Worm (Caenorhabditis elegans) whole organism, early embryonic: ENCODE results near the gene lipl-6.

Experiments used
- B0310.2 ChIP-seq: sonication (generic microtip); optimal IDR thresholded peaks from 2 replicates; lab custom pipeline; 2016; ENCODE audit warnings: mild to moderate bottlenecking, missing genetic modification characterization, missing compliant biosample characterization
- aly-1 ChIP-seq: sonication (generic microtip); optimal IDR thresholded peaks from 2 replicates; lab custom pipeline; 2016; ENCODE audit warnings: missing genetic modification characterization, missing compliant biosample characterization
- ama-1 ChIP-seq: fragments of 150-350 bp; optimal IDR thresholded peaks from 2 replicates; lab custom pipeline; 2014
- ceh-13 ChIP-seq: fragments of 200-800 bp; sonication (Bioruptor generic); optimal IDR thresholded peaks from 2 replicates; lab custom pipeline; 2018; ENCODE audit warnings: mild to moderate bottlenecking, missing genetic modification characterization, missing compliant biosample characterization
- ceh-36 ChIP-seq: sonication (generic microtip); optimal IDR thresholded peaks from 2 replicates; lab custom pipeline; 2016; ENCODE audit warnings: missing genetic modification characterization, inconsistent platforms, missing compliant biosample characterization
- ets-7 ChIP-seq: sonication (generic microtip); optimal IDR thresholded peaks from 2 replicates; lab custom pipeline; 2016; ENCODE audit warnings: missing genotype, missing genetic modification characterization, missing compliant biosample characterization
- flt-1 ChIP-seq: fragments of 200-800 bp; sonication (Bioruptor generic); IDR thresholded peaks from 2 replicates; pipeline ENCODE4 v1.3.6; 2022; ENCODE audit warnings: missing genetic modification characterization, missing compliant biosample characterization
- hmbx-1 ChIP-seq: sonication (generic microtip); optimal IDR thresholded peaks from 2 replicates; lab custom pipeline; 2016; ENCODE audit warnings: mild to moderate bottlenecking, missing genetic modification characterization, missing compliant biosample characterization
- pes-1 ChIP-seq: fragments of 200-800 bp; sonication (Bioruptor generic); IDR thresholded peaks from 2 replicates; pipeline ENCODE4 v1.3.6; 2022; ENCODE audit warnings: missing genetic modification reagents, missing genetic modification characterization, missing compliant biosample characterization
- scrt-1 ChIP-seq: fragments of 200-800 bp; sonication (Bioruptor generic); IDR thresholded peaks from 2 replicates; pipeline ENCODE4 v1.3.6; 2022; ENCODE audit warnings: missing genetic modification characterization, missing compliant biosample characterization
- tbx-11 ChIP-seq: fragments of 200-800 bp; sonication (Bioruptor generic); IDR thresholded peaks from 2 replicates; pipeline ENCODE4 v1.3.6; 2022; ENCODE audit warnings: missing genetic modification characterization, missing compliant biosample characterization
- tbx-37 ChIP-seq: fragments of 200-800 bp; sonication (Bioruptor generic); conservative IDR thresholded peaks from 2 replicates; pipeline ENCODE4 v1.3.6; 2022; ENCODE audit warnings: missing genetic modification reagents, missing genetic modification characterization, missing compliant biosample characterization
- tra-4 ChIP-seq: sonication (generic microtip); optimal IDR thresholded peaks from 2 replicates; lab custom pipeline; 2017; ENCODE audit warnings: missing genetic modification characterization, missing compliant biosample characterization

ce11 chrV:6953797-6954196 lies 19.7 kb upstream of the lipl-6 start, which contains the start of gene srg-31:
- TF ChIP-seq ama-1 (lab: Kevin White, UChicago) = no peak
- TF ChIP-seq scrt-1 (GFP tag; lab: Robert Waterston, UW) = no peak
- no peak for TF ChIP-seq B0310.2
- no peak for TF ChIP-seq tra-4 (tag; lab: Kevin White, UChicago)
- no peak for TF ChIP-seq ceh-13 (GFP tag; lab: Kevin White, UChicago)
- no peak for TF ChIP-seq ets-7
- no peak for TF ChIP-seq hmbx-1 (tag; lab: Kevin White, UChicago)
- no peak for TF ChIP-seq flt-1
- no peak for TF ChIP-seq pes-1
- no peak for TF ChIP-seq tbx-37
- no peak for TF ChIP-seq ceh-36 (tag; lab: Kevin White, UChicago)
- no peak for TF ChIP-seq tbx-11 (GFP tag; lab: Robert Waterston, UW)
- no peak for TF ChIP-seq aly-1 (tag; lab: Kevin White, UChicago)
